Worm (Caenorhabditis elegans): ENCODE measurements around the gene R11D1.7.

- TF ChIP-seq mbf-1 (tag; optimal IDR thresholded peaks at IDR 0.05) = no peak
- TF ChIP-seq mab-5 (tag; optimal IDR thresholded peaks at IDR 0.05) = no peak
Measured at ce11 chrV:12696790-12697189, 23.0 kb upstream of the R11D1.7 start.
